Fruit fly (Drosophila melanogaster): Measurements from ENCODE around the gene ND-ACP.

ND-ACP gene

dm6 chr3L:1366879-1367650 is 37.3 kb downstream of the ND-ACP start (continued):
- TF ChIP-seq aop (GFP tag; IDR thresholded peaks at IDR 0.05), result peak; percentile 74; the same call in 1 of the 2 replicates
- TF ChIP-seq zf30C (GFP tag; optimal IDR thresholded peaks at IDR 0.05), result no peak
- no peak for TF ChIP-seq nerfin-2 (GFP tag; IDR thresholded peaks at IDR 0.05; ENCODE audit: partially characterized antibody)
- TF ChIP-seq bsh (GFP tag; optimal IDR thresholded peaks at IDR 0.05), result peak in 1 of 2 experiments; percentile 58
- no peak for TF ChIP-seq Awh (GFP tag; IDR thresholded peaks at IDR 0.05)
- no peak for TF ChIP-seq Gug (GFP tag; IDR thresholded peaks at IDR 0.05)
- TF ChIP-seq Six4 (GFP tag; optimal IDR thresholded peaks at IDR 0.05), result no peak
- no peak for TF ChIP-seq ranshi (GFP tag; IDR thresholded peaks at IDR 0.05)
- no peak for TF ChIP-seq odd (GFP tag; optimal IDR thresholded peaks at IDR 0.05)
- TF ChIP-seq kah (GFP tag; optimal IDR thresholded peaks at IDR 0.05), result no peak
- no peak for TF ChIP-seq shn (GFP tag; optimal IDR thresholded peaks at IDR 0.05)
- TF ChIP-seq slou (GFP tag; optimal IDR thresholded peaks at IDR 0.05), result no peak
- no peak for TF ChIP-seq onecut (GFP tag; IDR thresholded peaks at IDR 0.05)
- no peak for TF ChIP-seq Hsf (GFP tag; optimal IDR thresholded peaks at IDR 0.05)
- TF ChIP-seq Xrp1 (GFP tag; IDR thresholded peaks at IDR 0.05), result no peak
- TF ChIP-seq CG9215 (GFP tag; IDR thresholded peaks at IDR 0.05), result no peak
- no peak for TF ChIP-seq Antp (GFP tag; optimal IDR thresholded peaks at IDR 0.05)
- TF ChIP-seq HLHmδ (GFP tag; optimal IDR thresholded peaks at IDR 0.05), result peak; percentile 56
- TF ChIP-seq Atf6 (GFP tag; IDR thresholded peaks at IDR 0.05), result no peak
- TF ChIP-seq twi (tag; optimal IDR thresholded peaks at IDR 0.05), result no peak
- no peak for TF ChIP-seq lab (GFP tag; optimal IDR thresholded peaks at IDR 0.05)
- TF ChIP-seq dm (GFP tag; optimal IDR thresholded peaks at IDR 0.05), result no peak
- peak; percentile 13 for TF ChIP-seq sqz (GFP tag; optimal IDR thresholded peaks at IDR 0.05)
- no peak for TF ChIP-seq CG34224 (GFP tag; IDR thresholded peaks at IDR 0.05; ENCODE audit: partially characterized antibody)
- peak; percentile 78 for TF ChIP-seq CG4360 (GFP tag; IDR thresholded peaks at IDR 0.05)
- no peak for TF ChIP-seq CG2202 (tag; optimal IDR thresholded peaks at IDR 0.05)
- no peak for TF ChIP-seq Hr51 (GFP tag; optimal IDR thresholded peaks at IDR 0.05)
- no peak for TF ChIP-seq HLH4C (GFP tag; IDR thresholded peaks at IDR 0.05; ENCODE audit: partially characterized antibody)
- no peak for TF ChIP-seq HLH3B (GFP tag; IDR thresholded peaks at IDR 0.05)
- no peak for TF ChIP-seq Sry-δ (GFP tag; optimal IDR thresholded peaks at IDR 0.05)
- no peak for TF ChIP-seq Bteb2 (GFP tag; optimal IDR thresholded peaks at IDR 0.05)
- no peak for TF ChIP-seq BtbVII (GFP tag; optimal IDR thresholded peaks at IDR 0.05)
- peak; percentile 76; the same call in 1 of the 4 replicates for TF ChIP-seq chinmo (GFP tag; IDR thresholded peaks at IDR 0.05; ENCODE audit: partially characterized antibody)
- TF ChIP-seq cg (GFP tag; optimal IDR thresholded peaks at IDR 0.05), result no peak
- TF ChIP-seq CG12104 (GFP tag; optimal IDR thresholded peaks at IDR 0.05), result no peak
- no peak for TF ChIP-seq inv (GFP tag; IDR thresholded peaks at IDR 0.05; ENCODE audit: partially characterized antibody)
- TF ChIP-seq cwo (GFP tag; optimal IDR thresholded peaks at IDR 0.05), result no peak
- TF ChIP-seq caup (GFP tag; optimal IDR thresholded peaks at IDR 0.05; ENCODE audit: severe bottlenecking), result no peak
- TF ChIP-seq crol (GFP tag; IDR thresholded peaks at IDR 0.05), result peak; percentile 76
- TF ChIP-seq zen2 (GFP tag; IDR thresholded peaks at IDR 0.05; ENCODE audit: partially characterized antibody), result peak; percentile 58; the same call in 2 of the 3 replicates
- no peak for TF ChIP-seq CG1024 (GFP tag; IDR thresholded peaks at IDR 0.05)
- no peak for TF ChIP-seq CG9797 (GFP tag; optimal IDR thresholded peaks at IDR 0.05)
- TF ChIP-seq CG17912 (GFP tag; optimal IDR thresholded peaks at IDR 0.05), result no peak
- TF ChIP-seq CG7987 (GFP tag; optimal IDR thresholded peaks at IDR 0.05), result no peak
- no peak for TF ChIP-seq CG18619 (GFP tag; optimal IDR thresholded peaks at IDR 0.05)
- TF ChIP-seq crp (GFP tag; optimal IDR thresholded peaks at IDR 0.05), result no peak
- no peak for TF ChIP-seq knrl (GFP tag; IDR thresholded peaks at IDR 0.05; ENCODE audit: partially characterized antibody)
- TF ChIP-seq Scr (GFP tag; IDR thresholded peaks at IDR 0.05; ENCODE audit: partially characterized antibody), result no peak
